Fruit fly (Drosophila melanogaster) whole organism, adult: Measurements from ENCODE around the gene CG5070.

Experiments
- CG12768 ChIP-seq: fragments of 200-800 bp; sonication (Bioruptor generic); optimal IDR thresholded peaks from 2 replicates; lab custom pipeline; 2017; ENCODE audit warnings: missing biosample characterization, missing genetic modification characterization, mild to moderate bottlenecking, moderate library complexity, missing genetic modification reagents
- Clk ChIP-seq: fragments of 200-800 bp; sonication (Bioruptor generic); optimal IDR thresholded peaks from 2 replicates; lab custom pipeline; 2017; ENCODE audit warnings: missing biosample characterization, missing genetic modification characterization
- Crg-1 ChIP-seq: fragments of 200-800 bp; sonication (Bioruptor generic); optimal IDR thresholded peaks from 2 replicates; lab custom pipeline; 2016; ENCODE audit warnings: missing biosample characterization, missing genetic modification characterization
- Mnt ChIP-seq: fragments of 200-800 bp; sonication (Bioruptor generic); optimal IDR thresholded peaks from 2 replicates; lab custom pipeline; 2016; ENCODE audit warnings: missing biosample characterization, mild to moderate bottlenecking, missing genetic modification characterization
- ovo ChIP-seq: fragments of 200-800 bp; sonication (Bioruptor generic); optimal IDR thresholded peaks from 2 replicates; lab custom pipeline; 2016; ENCODE audit warnings: missing biosample characterization, missing genetic modification characterization

dm6 chrX:17205028-17205427 lies 2.1 kb downstream of the CG5070 start:
- TF ChIP-seq ovo (no peak), Clk (no peak), CG12768 (GFP tag; lab: Kevin White, UChicago) (no peak), Mnt (GFP tag; lab: Kevin White, UChicago) (no peak), Crg-1 (GFP tag; lab: Kevin White, UChicago) (no peak)
